Worm (Caenorhabditis elegans): ENCODE data around the gene F53B7.4.

Gene F53B7.4

DNA sequence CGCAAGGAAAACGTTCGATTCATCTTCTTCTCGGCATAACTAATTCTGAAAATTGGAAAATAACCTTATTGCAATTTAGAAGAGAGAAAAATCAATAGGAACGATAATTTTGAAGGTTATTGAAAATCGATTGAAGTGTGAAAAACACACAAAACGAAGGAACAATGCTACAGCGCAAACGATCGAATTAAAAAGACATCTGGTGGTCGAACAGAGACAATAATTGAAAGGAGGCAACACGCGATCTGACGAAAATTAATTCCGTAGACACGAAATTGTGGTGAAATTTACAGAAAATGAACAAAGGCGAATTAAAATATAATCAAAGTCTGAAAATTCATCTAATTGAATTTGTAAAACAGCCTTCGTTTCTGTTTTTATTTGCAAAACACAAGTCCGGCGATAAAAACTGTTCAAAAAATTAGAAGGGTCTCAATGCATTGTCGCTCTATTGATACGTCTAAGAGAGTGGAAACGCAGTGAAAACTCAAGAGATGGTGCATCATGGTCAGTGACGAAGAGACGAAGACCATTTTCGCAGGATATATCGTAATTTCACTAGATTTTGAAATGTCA, 37.1 kb upstream of the F53B7.4 start, which contains the start of gene pak-2 (continued):
- TF ChIP-seq T23F11.4 (GFP tag; optimal IDR thresholded peaks at IDR 0.05): peak; percentile 55
- no peak for TF ChIP-seq hlh-30 (tag; optimal IDR thresholded peaks at IDR 0.05; ENCODE audit: insufficient read depth)
- TF ChIP-seq zip-5 (tag; optimal IDR thresholded peaks at IDR 0.05): peak; percentile 94
- TF ChIP-seq Y22D7AL.16 (tag; optimal IDR thresholded peaks at IDR 0.05): no peak
- peak; percentile 100 for TF ChIP-seq ceh-31 (tag; optimal IDR thresholded peaks at IDR 0.05)
- no peak for TF ChIP-seq ceh-48 (tag; optimal IDR thresholded peaks at IDR 0.05)
- peak; percentile 83 for TF ChIP-seq ceh-18 (tag; optimal IDR thresholded peaks at IDR 0.05)
- peak; percentile 66 for TF ChIP-seq hlh-15 (tag; optimal IDR thresholded peaks at IDR 0.05)
- TF ChIP-seq eyg-1 (tag; optimal IDR thresholded peaks at IDR 0.05): peak; percentile 57
- TF ChIP-seq ceh-34 (tag; optimal IDR thresholded peaks at IDR 0.05): peak; percentile 84
- TF ChIP-seq hlh-8 (tag; optimal IDR thresholded peaks at IDR 0.05): peak; percentile 83
- peak; percentile 87 for TF ChIP-seq mec-3 (tag; optimal IDR thresholded peaks at IDR 0.05; ENCODE audit: borderline replicate concordance)
- TF ChIP-seq ets-4 (tag; optimal IDR thresholded peaks at IDR 0.05): peak; percentile 97
- peak; percentile 47 for TF ChIP-seq ttx-3 (tag; optimal IDR thresholded peaks at IDR 0.05)
- TF ChIP-seq npax-4 (tag; optimal IDR thresholded peaks at IDR 0.05): no peak
- TF ChIP-seq tbx-7 (tag; optimal IDR thresholded peaks at IDR 0.05): peak; percentile 90
- TF ChIP-seq unc-86 (tag; optimal IDR thresholded peaks at IDR 0.05): peak; percentile 61
- TF ChIP-seq K02D7.2 (tag; optimal IDR thresholded peaks at IDR 0.05): peak; percentile 62
- peak; percentile 36 for TF ChIP-seq sdc-2 (tag; optimal IDR thresholded peaks at IDR 0.05)
- TF ChIP-seq nhr-11 (tag; optimal IDR thresholded peaks at IDR 0.05): no peak
- no peak for TF ChIP-seq nhr-232 (tag; optimal IDR thresholded peaks at IDR 0.05)
- TF ChIP-seq ceh-22 (tag; optimal IDR thresholded peaks at IDR 0.05): no peak
- TF ChIP-seq elt-2 (tag; optimal IDR thresholded peaks at IDR 0.05): peak; percentile 90
- peak; percentile 92 for TF ChIP-seq fax-1 (tag; optimal IDR thresholded peaks at IDR 0.05)
- no peak for TF ChIP-seq ama-1 (optimal IDR thresholded peaks at IDR 0.05)
- TF ChIP-seq K09A11.1 (tag; optimal IDR thresholded peaks at IDR 0.05; ENCODE audit: insufficient read depth): no peak
- peak; percentile 54 for TF ChIP-seq nfya-1 (tag; optimal IDR thresholded peaks at IDR 0.05)

DNA sequence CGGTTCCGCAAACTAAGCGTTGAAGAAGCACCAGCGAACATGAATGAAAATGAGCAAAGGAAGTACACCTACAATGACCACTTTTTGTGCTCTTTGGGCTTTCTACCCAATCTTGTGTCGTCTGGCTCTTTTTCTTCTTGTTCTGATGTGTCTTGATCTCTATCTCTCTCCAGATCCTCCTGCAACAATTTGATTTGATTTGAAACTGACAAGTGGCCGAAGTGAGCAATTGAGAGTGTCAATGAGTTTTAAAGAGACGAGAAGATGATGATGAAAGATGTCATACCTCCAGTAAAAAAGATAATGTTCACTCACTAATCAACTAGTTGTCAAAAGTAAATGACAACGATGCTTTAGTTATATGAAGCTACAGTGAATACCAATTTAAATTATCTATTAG, 32.4 kb upstream of the F53B7.4 start, which contains the start of gene pptr-2:
Gene pptr-2 (minus strand): TSS at position 184 of the 400 bp plus-strand sequence.
- TF ChIP-seq Y22D7AL.16 (tag; optimal IDR thresholded peaks at IDR 0.05) (no peak), K09A11.1 (tag; optimal IDR thresholded peaks at IDR 0.05; ENCODE audit: insufficient read depth) (no peak), dve-1 (tag; optimal IDR thresholded peaks at IDR 0.05) (no peak), hlh-6 (tag; optimal IDR thresholded peaks at IDR 0.05) (no peak), elt-2 (tag; optimal IDR thresholded peaks at IDR 0.05) (no peak), elt-4 (tag; optimal IDR thresholded peaks at IDR 0.05) (no peak), rnt-1 (tag; optimal IDR thresholded peaks at IDR 0.05) (peak; percentile 32), zip-5 (tag; optimal IDR thresholded peaks at IDR 0.05) (no peak), unc-55 (GFP tag; optimal IDR thresholded peaks at IDR 0.05) (peak; percentile 92), sox-4 (tag; optimal IDR thresholded peaks at IDR 0.05) (no peak), nhr-11 (tag; optimal IDR thresholded peaks at IDR 0.05) (no peak), sox-2 (GFP tag; IDR thresholded peaks at IDR 0.05) (no peak), pha-4 (tag; optimal IDR thresholded peaks at IDR 0.05) (no peak), unc-3 (GFP tag; conservative IDR thresholded peaks at IDR 0.05) (no peak), unc-3 (tag; optimal IDR thresholded peaks at IDR 0.05) (no peak)

DNA sequence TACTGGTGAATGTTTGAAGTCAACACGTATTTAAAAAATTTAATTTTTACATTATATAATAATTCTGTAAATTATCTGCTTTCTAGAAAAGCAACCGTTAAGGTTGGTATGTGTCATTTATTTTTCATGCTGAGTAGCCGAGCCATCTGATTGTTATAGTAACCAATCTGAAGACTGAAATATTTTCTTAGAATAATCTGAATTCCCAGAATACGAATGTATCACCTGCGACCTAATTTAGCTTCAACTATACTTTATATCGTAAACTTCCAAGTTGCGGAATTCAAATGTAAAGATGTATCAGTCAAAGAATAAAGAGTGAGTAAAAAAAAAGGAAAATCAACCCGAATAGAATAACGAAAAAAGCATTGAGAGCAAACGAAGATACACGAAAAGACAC, 30.9 kb upstream of the F53B7.4 start:
- TF ChIP-seq fax-1 (tag; optimal IDR thresholded peaks at IDR 0.05): no peak
- TF ChIP-seq hlh-6 (tag; optimal IDR thresholded peaks at IDR 0.05): no peak

DNA sequence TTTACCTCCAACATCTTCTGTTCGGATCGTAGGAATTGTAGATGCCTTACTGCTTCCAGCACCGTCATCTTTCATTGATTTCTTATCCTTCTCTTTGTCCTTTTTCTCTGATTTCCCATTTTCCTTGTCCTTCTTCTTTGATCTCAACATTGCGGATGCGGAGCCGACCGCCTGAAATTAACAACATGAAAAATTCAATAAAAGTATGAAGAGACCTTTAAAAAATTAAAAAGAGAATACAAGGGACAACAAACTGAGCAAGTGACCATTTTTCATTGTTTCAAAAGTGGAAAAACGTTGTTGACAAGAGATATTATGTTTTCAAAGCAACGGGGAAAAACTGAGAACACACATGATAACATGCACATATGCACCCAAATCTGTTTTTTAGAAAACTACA, 28.3 kb upstream of the F53B7.4 start:
- no peak for TF ChIP-seq pat-9 (tag; optimal IDR thresholded peaks at IDR 0.05)
- TF ChIP-seq hlh-6 (tag; optimal IDR thresholded peaks at IDR 0.05): no peak
- TF ChIP-seq ceh-48 (tag; optimal IDR thresholded peaks at IDR 0.05): no peak
- TF ChIP-seq K02D7.2 (tag; optimal IDR thresholded peaks at IDR 0.05): no peak
- no peak for TF ChIP-seq lim-6 (tag; optimal IDR thresholded peaks at IDR 0.05)
- no peak for TF ChIP-seq ceh-2 (tag; optimal IDR thresholded peaks at IDR 0.05)
- no peak for TF ChIP-seq fkh-10 (GFP tag; optimal IDR thresholded peaks at IDR 0.05)
- no peak for TF ChIP-seq eyg-1 (tag; optimal IDR thresholded peaks at IDR 0.05)
- no peak for TF ChIP-seq ceh-24 (tag; optimal IDR thresholded peaks at IDR 0.05)
- TF ChIP-seq ceh-34 (tag; optimal IDR thresholded peaks at IDR 0.05): no peak
- no peak for TF ChIP-seq ceh-45 (GFP tag; IDR thresholded peaks at IDR 0.05)
- no peak for TF ChIP-seq ztf-16 (tag; optimal IDR thresholded peaks at IDR 0.05)
- TF ChIP-seq ceh-31 (tag; optimal IDR thresholded peaks at IDR 0.05): no peak
